Fruit fly (Drosophila melanogaster): Measurements from ENCODE around the gene chas.

The chas gene

DNA sequence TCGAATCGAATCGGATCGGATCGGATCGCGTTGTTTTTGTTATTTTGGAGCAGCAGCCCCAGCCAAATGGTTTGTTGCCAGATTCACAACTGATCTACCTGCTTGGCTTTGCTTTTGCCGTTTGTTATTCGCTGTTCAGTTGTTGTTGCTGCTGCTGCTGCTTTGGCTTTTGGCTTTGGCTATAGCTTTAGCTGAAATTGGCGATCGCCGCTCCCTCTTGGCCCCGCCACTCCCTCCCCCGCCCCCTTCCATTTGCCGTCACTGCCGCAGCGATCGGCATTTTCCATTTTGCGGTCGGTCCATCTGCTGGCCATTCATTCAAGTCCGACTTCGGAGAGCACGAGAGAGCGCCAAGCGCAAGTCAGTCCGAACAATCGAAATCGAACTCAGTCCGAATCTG lies at the start of gene chas:
TSS of gene chas (minus strand) at position 295 of the 400 bp plus-strand sequence.
- TF ChIP-seq CG34224 (GFP tag; IDR thresholded peaks at IDR 0.05; ENCODE audit: partially characterized antibody) (peak; percentile 47; the same call in 1 of the 3 replicates), CG9215 (GFP tag; IDR thresholded peaks at IDR 0.05) (no peak), zfh2 (GFP tag; optimal IDR thresholded peaks at IDR 0.05) (no peak), Trl (optimal IDR thresholded peaks at IDR 0.05) (peak in 1 of 2 experiments; percentile 39), Trl (GFP tag; optimal IDR thresholded peaks at IDR 0.05) (no peak), chinmo (GFP tag; IDR thresholded peaks at IDR 0.05; ENCODE audit: partially characterized antibody) (peak; percentile 78; the same call in 3 of the 4 replicates), CG12769 (tag; optimal IDR thresholded peaks at IDR 0.05) (peak; percentile 32), sr (GFP tag; IDR thresholded peaks at IDR 0.05) (no peak), Adf1 (GFP tag; IDR thresholded peaks at IDR 0.05) (peak; percentile 64; the same call in 1 of the 2 replicates), CG13287 (GFP tag; IDR thresholded peaks at IDR 0.05; ENCODE audit: partially characterized antibody) (peak; percentile 7; the same call in 1 of the 2 replicates), emc (GFP tag; optimal IDR thresholded peaks at IDR 0.05) (no peak), ken (GFP tag; IDR thresholded peaks at IDR 0.05) (0 out of 3 replicates have a peak, but pooled peaks have one; percentile 4), Nf-YC (tag; optimal IDR thresholded peaks at IDR 0.05) (no peak), crol (GFP tag; IDR thresholded peaks at IDR 0.05) (peak; percentile 82), rib (GFP tag; IDR thresholded peaks at IDR 0.05) (peak; percentile 73), CG9876 (GFP tag; optimal IDR thresholded peaks at IDR 0.05) (no peak), NFAT (GFP tag; IDR thresholded peaks at IDR 0.05) (peak; percentile 87), tap (tag; optimal IDR thresholded peaks at IDR 0.05) (no peak), Deaf1 (tag; optimal IDR thresholded peaks at IDR 0.05) (peak; percentile 65), bsh (GFP tag; optimal IDR thresholded peaks at IDR 0.05) (no peak)

DNA sequence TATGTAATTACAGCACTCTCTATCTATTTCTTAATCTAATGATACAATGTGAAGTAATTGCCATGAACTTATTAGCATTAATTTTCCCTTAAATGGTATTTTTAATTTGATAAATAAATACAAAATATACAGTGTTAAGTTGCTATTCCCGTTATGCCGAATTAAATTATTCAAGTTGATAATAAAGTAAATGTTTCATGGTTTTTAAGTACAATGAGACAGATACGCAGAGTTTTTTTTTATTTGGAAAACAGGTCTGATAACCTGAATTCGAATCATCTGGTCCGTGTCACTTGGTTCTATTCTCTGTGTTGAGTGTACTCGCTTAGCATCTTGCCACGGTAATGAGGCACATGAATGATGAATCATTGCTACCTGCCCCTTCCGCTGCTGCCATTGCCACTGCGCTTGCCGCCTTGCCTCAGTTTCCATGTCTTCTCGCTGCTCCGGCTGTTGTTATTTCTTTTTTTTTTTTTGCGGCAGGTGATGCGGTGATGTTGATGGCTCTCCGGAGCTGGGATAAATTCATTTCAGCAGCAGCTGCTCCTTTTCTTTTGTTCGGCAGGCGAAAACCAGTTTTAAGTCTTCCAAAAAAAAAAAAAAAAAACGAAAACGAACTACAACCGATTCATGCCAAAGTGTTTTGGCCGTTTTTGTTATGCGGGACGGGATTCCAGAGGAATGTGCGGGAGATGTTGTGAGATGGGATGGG lies 47.3 kb upstream of the chas start:
- TF ChIP-seq sqz (GFP tag; optimal IDR thresholded peaks at IDR 0.05) (peak; percentile 18), ac (GFP tag; optimal IDR thresholded peaks at IDR 0.05) (peak; percentile 82), Sry-β (GFP tag; optimal IDR thresholded peaks at IDR 0.05) (no peak), sd (tag; optimal IDR thresholded peaks at IDR 0.05) (peak; percentile 15), ham (GFP tag; IDR thresholded peaks at IDR 0.05) (no peak), al (GFP tag; IDR thresholded peaks at IDR 0.05) (no peak), sens (GFP tag) (peak; percentile 23), nom (GFP tag; optimal IDR thresholded peaks at IDR 0.05) (peak; percentile 38)

DNA sequence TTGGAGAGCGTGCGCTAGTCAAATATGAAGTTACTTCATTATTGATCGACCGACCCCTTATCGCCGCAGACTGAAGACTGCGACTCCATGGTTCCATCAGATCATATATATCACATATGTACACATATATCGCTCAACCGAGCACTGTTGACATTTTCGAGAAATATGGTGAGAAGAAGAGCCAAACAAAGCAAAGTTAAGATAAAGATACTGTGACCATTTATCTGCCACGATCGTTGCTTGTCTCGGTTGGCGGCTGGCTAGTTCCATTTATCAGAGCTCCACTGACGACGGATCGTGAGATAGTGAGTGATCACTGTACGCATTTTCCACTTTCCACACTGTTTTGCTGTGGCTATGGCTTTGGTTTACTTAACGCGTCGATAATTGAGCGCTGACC lies 45.1 kb upstream of the chas start:
- TF ChIP-seq CG15073 (GFP tag; optimal IDR thresholded peaks at IDR 0.05): no peak
- TF ChIP-seq ara (GFP tag; IDR thresholded peaks at IDR 0.05): 0 out of 2 replicates have a peak, but pooled peaks have one; percentile 29
- no peak for TF ChIP-seq CTCF (GFP tag; optimal IDR thresholded peaks at IDR 0.05)
- peak; percentile 63 for TF ChIP-seq kni (GFP tag; optimal IDR thresholded peaks at IDR 0.05)
- TF ChIP-seq Med (GFP tag): peak; percentile 60
- no peak for TF ChIP-seq trem (tag; optimal IDR thresholded peaks at IDR 0.05)
- peak; percentile 13; the same call in 1 of the 3 replicates for TF ChIP-seq row (GFP tag; IDR thresholded peaks at IDR 0.05)
- TF ChIP-seq chm (GFP tag; IDR thresholded peaks at IDR 0.05): peak; percentile 42; the same call in 1 of the 2 replicates
- peak; percentile 34 for TF ChIP-seq CG33557 (GFP tag; optimal IDR thresholded peaks at IDR 0.05)
- TF ChIP-seq Rx (GFP tag; IDR thresholded peaks at IDR 0.05): no peak
- TF ChIP-seq CG15269 (tag; optimal IDR thresholded peaks at IDR 0.05): peak; percentile 35
- TF ChIP-seq sens (GFP tag): peak; percentile 13
- peak; percentile 30; the same call in 1 of the 3 replicates for TF ChIP-seq CG2199 (GFP tag; IDR thresholded peaks at IDR 0.05)
- peak; percentile 4 for TF ChIP-seq lab (GFP tag; optimal IDR thresholded peaks at IDR 0.05)
- TF ChIP-seq CG15479 (GFP tag; optimal IDR thresholded peaks at IDR 0.05): peak; percentile 43
- no peak for TF ChIP-seq Hr3 (GFP tag; optimal IDR thresholded peaks at IDR 0.05)
- TF ChIP-seq CG13894 (tag; optimal IDR thresholded peaks at IDR 0.05): peak; percentile 3
- no peak for TF ChIP-seq CG2129 (GFP tag; IDR thresholded peaks at IDR 0.05; ENCODE audit: partially characterized antibody)
- TF ChIP-seq CG6813 (GFP tag; optimal IDR thresholded peaks at IDR 0.05): peak; percentile 23
- peak; percentile 76 for TF ChIP-seq grau (tag; optimal IDR thresholded peaks at IDR 0.05)
- no peak for TF ChIP-seq CG8290 (GFP tag; optimal IDR thresholded peaks at IDR 0.05)
- TF ChIP-seq CG8290 (tag; optimal IDR thresholded peaks at IDR 0.05): peak; percentile 8 to 17

Measured in whole organism, embryonic.